Fruit fly (Drosophila melanogaster): Measurements from ENCODE around the gene eIF5B.

eIF5B gene

dm6 chr3L:3384596-3385436 lies 76.0 kb downstream of the eIF5B start (continued):
- TF ChIP-seq acj6 (GFP tag; optimal IDR thresholded peaks at IDR 0.05) (peak; percentile 78), CG3919 (GFP tag; optimal IDR thresholded peaks at IDR 0.05) (peak; percentile 76), fd85E (GFP tag; optimal IDR thresholded peaks at IDR 0.05) (no peak), dac (GFP tag; optimal IDR thresholded peaks at IDR 0.05) (no peak), CG6792 (GFP tag; optimal IDR thresholded peaks at IDR 0.05) (peak; percentile 64), Eip93F (GFP tag; optimal IDR thresholded peaks at IDR 0.05) (no peak), Eip78C (GFP tag) (peak; percentile 93), CG6163 (GFP tag; IDR thresholded peaks at IDR 0.05) (no peak), fd59A (GFP tag; optimal IDR thresholded peaks at IDR 0.05) (peak; percentile 54), CG1621 (tag; optimal IDR thresholded peaks at IDR 0.05) (no peak)

- TF ChIP-seq acj6 (GFP tag; optimal IDR thresholded peaks at IDR 0.05) (no peak), svp (GFP tag) (no peak), eg (GFP tag; IDR thresholded peaks at IDR 0.05) (no peak), CG6854 (GFP tag; optimal IDR thresholded peaks at IDR 0.05) (peak; percentile 48), cyc (GFP tag; optimal IDR thresholded peaks at IDR 0.05) (no peak), CG9139 (GFP tag; optimal IDR thresholded peaks at IDR 0.05) (no peak), Smox (GFP tag; optimal IDR thresholded peaks at IDR 0.05) (no peak), Blimp-1 (GFP tag; optimal IDR thresholded peaks at IDR 0.05) (no peak), fd59A (GFP tag; optimal IDR thresholded peaks at IDR 0.05) (no peak), CG10631 (GFP tag; optimal IDR thresholded peaks at IDR 0.05) (no peak), Sox15 (GFP tag; optimal IDR thresholded peaks at IDR 0.05) (no peak), CG4318 (GFP tag; optimal IDR thresholded peaks at IDR 0.05) (no peak), CG1621 (tag; optimal IDR thresholded peaks at IDR 0.05) (peak; percentile 81), CG10669 (GFP tag; optimal IDR thresholded peaks at IDR 0.05) (no peak), net (GFP tag; optimal IDR thresholded peaks at IDR 0.05) (no peak), fd85E (GFP tag; optimal IDR thresholded peaks at IDR 0.05) (no peak), Ets21C (GFP tag; optimal IDR thresholded peaks at IDR 0.05) (no peak), CG6276 (GFP tag; optimal IDR thresholded peaks at IDR 0.05) (no peak), Eip78C (GFP tag) (no peak), Gug (GFP tag; IDR thresholded peaks at IDR 0.05) (no peak), CG6163 (GFP tag; IDR thresholded peaks at IDR 0.05) (0 out of 3 replicates have a peak, but pooled peaks have one; percentile 16), spab (GFP tag; optimal IDR thresholded peaks at IDR 0.05) (no peak), OdsH (GFP tag; optimal IDR thresholded peaks at IDR 0.05) (no peak)
Measured at dm6 chr3L:3383965-3384595, 76.7 kb downstream of the eIF5B start.

dm6 chr3L:3382489-3382879 lies 78.3 kb downstream of the eIF5B start:
- TF ChIP-seq Sox15 (GFP tag; optimal IDR thresholded peaks at IDR 0.05) = no peak
- peak; percentile 26 for TF ChIP-seq CG7368 (GFP tag; optimal IDR thresholded peaks at IDR 0.05)
- peak; percentile 76 for TF ChIP-seq CG8119 (GFP tag; IDR thresholded peaks at IDR 0.05)
- TF ChIP-seq pdm3 (GFP tag; optimal IDR thresholded peaks at IDR 0.05) = peak; percentile 49
- peak; percentile 5 for TF ChIP-seq CG8632 (GFP tag; optimal IDR thresholded peaks at IDR 0.05)
- TF ChIP-seq fd85E (GFP tag; optimal IDR thresholded peaks at IDR 0.05) = no peak
- TF ChIP-seq Eip78C (GFP tag) = peak; percentile 82
- no peak for TF ChIP-seq cyc (GFP tag; optimal IDR thresholded peaks at IDR 0.05)
- peak; percentile 78 for TF ChIP-seq Hr4 (GFP tag; optimal IDR thresholded peaks at IDR 0.05)
- TF ChIP-seq Eip75B (GFP tag; optimal IDR thresholded peaks at IDR 0.05) = peak; percentile 45
- peak; percentile 50 for TF ChIP-seq achi (GFP tag; optimal IDR thresholded peaks at IDR 0.05)
- no peak for TF ChIP-seq Ets21C (GFP tag; optimal IDR thresholded peaks at IDR 0.05)
- no peak for TF ChIP-seq lz (GFP tag; optimal IDR thresholded peaks at IDR 0.05)
- TF ChIP-seq CG10669 (GFP tag; optimal IDR thresholded peaks at IDR 0.05) = peak; percentile 31
- no peak for TF ChIP-seq Smox (GFP tag; optimal IDR thresholded peaks at IDR 0.05)
- TF ChIP-seq svp (GFP tag) = peak; percentile 45
- TF ChIP-seq OdsH (GFP tag; optimal IDR thresholded peaks at IDR 0.05) = peak; percentile 62
- TF ChIP-seq CG8319 (GFP tag; optimal IDR thresholded peaks at IDR 0.05) = no peak
- TF ChIP-seq CG6808 (GFP tag; optimal IDR thresholded peaks at IDR 0.05) = peak; percentile 36
- peak; percentile 58; the same call in 1 of the 2 replicates for TF ChIP-seq CG11294 (GFP tag; IDR thresholded peaks at IDR 0.05)
- peak; percentile 27 for TF ChIP-seq CG1621 (tag; optimal IDR thresholded peaks at IDR 0.05)
- peak; percentile 20 for TF ChIP-seq Sox14 (GFP tag; optimal IDR thresholded peaks at IDR 0.05)
- TF ChIP-seq esn (GFP tag; optimal IDR thresholded peaks at IDR 0.05) = no peak
- TF ChIP-seq eg (GFP tag; IDR thresholded peaks at IDR 0.05) = peak; percentile 82
- peak; percentile 45 for TF ChIP-seq CG3032 (tag; optimal IDR thresholded peaks at IDR 0.05)
- no peak for TF ChIP-seq CG34406 (GFP tag; optimal IDR thresholded peaks at IDR 0.05)
- peak; percentile 82 for TF ChIP-seq CG6163 (GFP tag; IDR thresholded peaks at IDR 0.05)
- no peak for TF ChIP-seq Hr39 (GFP tag; optimal IDR thresholded peaks at IDR 0.05)
- TF ChIP-seq Hr38 (GFP tag; optimal IDR thresholded peaks at IDR 0.05) = no peak
- TF ChIP-seq CG3919 (GFP tag; optimal IDR thresholded peaks at IDR 0.05) = peak; percentile 54
- no peak for TF ChIP-seq Met (GFP tag; optimal IDR thresholded peaks at IDR 0.05)
